Worm (Caenorhabditis elegans): ENCODE data around the gene ent-5.
A peak's percentile ranks its signal among the peaks of the same experiment; 100 is the strongest.

ent-5 gene

ce11 chrX:4662293-4662825 is 13.4 kb upstream of the ent-5 start:
- TF ChIP-seq pqm-1 (tag; optimal IDR thresholded peaks at IDR 0.05), result peak; percentile 81
- TF ChIP-seq pha-4 (tag; optimal IDR thresholded peaks at IDR 0.05), result peak; percentile 85
- peak; percentile 88 for TF ChIP-seq elt-2 (tag; optimal IDR thresholded peaks at IDR 0.05)
- TF ChIP-seq skn-1 (tag; optimal IDR thresholded peaks at IDR 0.05), result peak; percentile 23
- TF ChIP-seq elt-1 (tag; optimal IDR thresholded peaks at IDR 0.05), result no peak
- peak; percentile 34 for TF ChIP-seq nfya-1 (tag; optimal IDR thresholded peaks at IDR 0.05; ENCODE audit: insufficient read depth)
- peak; percentile 29 for TF ChIP-seq hmg-11 (tag; optimal IDR thresholded peaks at IDR 0.05)
- TF ChIP-seq nhr-11 (tag; optimal IDR thresholded peaks at IDR 0.05), result no peak
- TF ChIP-seq nhr-25 (tag; optimal IDR thresholded peaks at IDR 0.05), result peak; percentile 75
- peak; percentile 1 for TF ChIP-seq snpc-4 (tag; optimal IDR thresholded peaks at IDR 0.05)
- TF ChIP-seq nhr-43 (tag; optimal IDR thresholded peaks at IDR 0.05; ENCODE audit: poor library complexity, severe bottlenecking), result peak; percentile 4
- peak; percentile 62 for TF ChIP-seq nhr-23 (tag; optimal IDR thresholded peaks at IDR 0.05)
- TF ChIP-seq ceh-28 (tag; optimal IDR thresholded peaks at IDR 0.05), result peak; percentile 61
- TF ChIP-seq nhr-237 (tag; optimal IDR thresholded peaks at IDR 0.05), result no peak
- TF ChIP-seq elt-3 (tag; optimal IDR thresholded peaks at IDR 0.05), result peak in 1 of 3 experiments; percentile 36
- TF ChIP-seq lsy-12 (tag; optimal IDR thresholded peaks at IDR 0.05), result no peak
- TF ChIP-seq lin-39 (tag; optimal IDR thresholded peaks at IDR 0.05), result peak; percentile 25
- TF ChIP-seq fkh-2 (tag; optimal IDR thresholded peaks at IDR 0.05), result no peak

ce11 chrX:4660268-4660880 is 11.4 kb upstream of the ent-5 start, which contains the start of gene nhr-45:
nhr-45 (minus strand) TSS chrX:4660318.
- no peak for TF ChIP-seq hmg-11 (tag; optimal IDR thresholded peaks at IDR 0.05)
- TF ChIP-seq fkh-10 (GFP tag; optimal IDR thresholded peaks at IDR 0.05), result peak; percentile 50
- peak; percentile 60 for TF ChIP-seq elt-2 (tag; optimal IDR thresholded peaks at IDR 0.05)
- no peak for TF ChIP-seq jun-1 (tag; optimal IDR thresholded peaks at IDR 0.05)
- peak; percentile 73 for TF ChIP-seq pqm-1 (tag; optimal IDR thresholded peaks at IDR 0.05)
- no peak for TF ChIP-seq ceh-28 (tag; optimal IDR thresholded peaks at IDR 0.05)

DNA sequence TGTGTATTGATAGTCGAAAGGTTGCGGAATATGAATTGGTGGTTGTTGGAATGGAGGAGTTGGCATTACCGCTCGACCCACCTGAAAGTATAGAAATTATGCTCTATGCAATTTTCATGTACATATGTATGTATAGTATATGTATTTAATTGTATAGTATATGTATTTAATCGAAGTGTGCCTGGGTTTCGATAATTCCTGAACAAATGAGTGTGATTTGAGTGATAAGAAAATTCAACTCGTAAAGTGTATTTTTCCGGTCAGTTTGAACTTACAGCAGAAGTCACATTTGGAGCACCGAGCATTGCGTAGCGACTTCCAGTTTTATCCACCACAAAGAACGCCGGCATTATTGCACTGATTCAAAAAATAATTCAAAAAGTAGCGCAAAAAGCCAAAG is 9.7 kb upstream of the ent-5 start:
- TF ChIP-seq nhr-25 (tag; optimal IDR thresholded peaks at IDR 0.05) (no peak), sea-2 (GFP tag; optimal IDR thresholded peaks at IDR 0.05) (no peak), nhr-77 (tag; optimal IDR thresholded peaks at IDR 0.05) (no peak), elt-2 (tag; optimal IDR thresholded peaks at IDR 0.05) (peak; percentile 40), R02D3.7 (tag; optimal IDR thresholded peaks at IDR 0.05) (no peak)

DNA sequence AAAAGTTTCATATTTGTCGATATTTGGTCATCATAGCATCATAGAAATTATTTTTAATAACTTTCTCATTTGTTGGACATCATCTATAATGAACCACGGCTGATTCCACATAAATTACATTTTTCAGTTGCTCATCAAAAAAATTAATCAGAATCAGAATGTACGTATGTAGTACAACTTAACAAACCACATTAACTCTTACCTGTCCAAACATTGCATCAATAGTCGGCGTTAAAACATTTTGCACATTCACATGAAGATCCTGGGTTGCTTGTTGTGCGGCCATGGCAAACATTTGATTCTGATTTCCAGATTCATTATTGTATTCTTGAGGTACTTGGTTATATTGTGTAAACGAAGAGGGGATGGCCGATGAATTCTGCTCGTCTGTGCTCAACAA is 9.3 kb upstream of the ent-5 start:
- TF ChIP-seq elt-1 (tag; optimal IDR thresholded peaks at IDR 0.05) (no peak), mml-1 (tag; optimal IDR thresholded peaks at IDR 0.05) (no peak), nhr-67 (tag; optimal IDR thresholded peaks at IDR 0.05) (no peak), lin-39 (tag; optimal IDR thresholded peaks at IDR 0.05) (no peak), mdl-1 (tag; optimal IDR thresholded peaks at IDR 0.05) (no peak), ZK546.5 (tag; optimal IDR thresholded peaks at IDR 0.05) (no peak), elt-3 (tag; optimal IDR thresholded peaks at IDR 0.05) (no peak), nhr-23 (tag; optimal IDR thresholded peaks at IDR 0.05) (no peak), tbx-2 (tag; optimal IDR thresholded peaks at IDR 0.05) (no peak), zag-1 (tag; optimal IDR thresholded peaks at IDR 0.05) (no peak), nfya-1 (tag; optimal IDR thresholded peaks at IDR 0.05; ENCODE audit: insufficient read depth) (no peak), unc-39 (tag; optimal IDR thresholded peaks at IDR 0.05) (no peak), nhr-28 (tag; optimal IDR thresholded peaks at IDR 0.05) (no peak), unc-62 (GFP tag; optimal IDR thresholded peaks at IDR 0.05) (no peak), snpc-4 (tag; optimal IDR thresholded peaks at IDR 0.05) (no peak), pha-4 (tag; optimal IDR thresholded peaks at IDR 0.05) (no peak), fos-1 (tag; optimal IDR thresholded peaks at IDR 0.05) (no peak)

- TF ChIP-seq mml-1 (tag; optimal IDR thresholded peaks at IDR 0.05) (no peak), unc-39 (tag; optimal IDR thresholded peaks at IDR 0.05) (no peak), lin-15B (tag; optimal IDR thresholded peaks at IDR 0.05) (no peak), ztf-4 (tag; optimal IDR thresholded peaks at IDR 0.05) (no peak), fkh-2 (tag; optimal IDR thresholded peaks at IDR 0.05) (no peak), ceh-82 (tag; optimal IDR thresholded peaks at IDR 0.05) (no peak), ceh-28 (tag; optimal IDR thresholded peaks at IDR 0.05) (no peak), nhr-43 (tag; optimal IDR thresholded peaks at IDR 0.05; ENCODE audit: poor library complexity, severe bottlenecking) (no peak), mdl-1 (tag; optimal IDR thresholded peaks at IDR 0.05) (no peak), egl-27 (tag; optimal IDR thresholded peaks at IDR 0.05) (no peak), nhr-67 (tag; optimal IDR thresholded peaks at IDR 0.05) (no peak), nfya-1 (tag; optimal IDR thresholded peaks at IDR 0.05; ENCODE audit: insufficient read depth) (no peak), jun-1 (tag; optimal IDR thresholded peaks at IDR 0.05) (no peak), nhr-23 (tag; optimal IDR thresholded peaks at IDR 0.05) (no peak), sea-2 (GFP tag; optimal IDR thresholded peaks at IDR 0.05) (no peak), lsy-12 (tag; optimal IDR thresholded peaks at IDR 0.05) (no peak)
Observed at ce11 chrX:4657577-4657976, 8.6 kb upstream of the ent-5 start.
